Worm (Caenorhabditis elegans) whole organism, midembryonic: ENCODE data around the gene efn-2.

Experiments used
- cog-1 ChIP-seq: sonication (generic microtip); optimal IDR thresholded peaks from 2 replicates; lab custom pipeline; 2016; ENCODE audit warnings: missing genetic modification characterization, missing compliant biosample characterization
- flt-1 ChIP-seq: fragments of 200-800 bp; sonication (Bioruptor generic); IDR thresholded peaks from 2 replicates; pipeline ENCODE4 v1.3.6; 2022; ENCODE audit warnings: missing genetic modification characterization, missing compliant biosample characterization
- klf-2 ChIP-seq: fragments of 200-800 bp; sonication (Bioruptor generic); conservative IDR thresholded peaks from 2 replicates; pipeline ENCODE4 v1.3.6; 2022; ENCODE audit warnings: missing genetic modification reagents, missing genetic modification characterization, missing compliant biosample characterization
- med-1 ChIP-seq: sonication (generic microtip); optimal IDR thresholded peaks from 2 replicates; lab custom pipeline; 2017; ENCODE audit warnings: missing genetic modification characterization, mild to moderate bottlenecking, missing compliant biosample characterization, antibody characterized with exemption, missing genetic modification reagents; ENCODE audit not compliant: insufficient read depth
- ref-1 ChIP-seq: fragments of 200-800 bp; sonication (Bioruptor generic); conservative IDR thresholded peaks from 2 replicates; pipeline ENCODE4 v1.3.6; 2022; ENCODE audit warnings: missing genetic modification reagents, missing genetic modification characterization, missing compliant biosample characterization
- tab-1 ChIP-seq: fragments of 200-800 bp; sonication (Bioruptor generic); IDR thresholded peaks from 2 replicates; pipeline ENCODE4 v1.3.6; 2022; ENCODE audit warnings: missing genetic modification characterization, missing compliant biosample characterization
- ztf-23 ChIP-seq: fragments of 200-800 bp; sonication (Bioruptor generic); IDR thresholded peaks from 2 replicates; pipeline ENCODE4 v1.3.6; 2022; ENCODE audit warnings: missing genetic modification reagents, missing genetic modification characterization, missing compliant biosample characterization
- ztf-29 ChIP-seq: fragments of 200-800 bp; sonication (Bioruptor generic); IDR thresholded peaks from 2 replicates; pipeline ENCODE4 v1.3.6; 2022; ENCODE audit warnings: missing genetic modification reagents, missing genetic modification characterization, missing compliant biosample characterization

DNA sequence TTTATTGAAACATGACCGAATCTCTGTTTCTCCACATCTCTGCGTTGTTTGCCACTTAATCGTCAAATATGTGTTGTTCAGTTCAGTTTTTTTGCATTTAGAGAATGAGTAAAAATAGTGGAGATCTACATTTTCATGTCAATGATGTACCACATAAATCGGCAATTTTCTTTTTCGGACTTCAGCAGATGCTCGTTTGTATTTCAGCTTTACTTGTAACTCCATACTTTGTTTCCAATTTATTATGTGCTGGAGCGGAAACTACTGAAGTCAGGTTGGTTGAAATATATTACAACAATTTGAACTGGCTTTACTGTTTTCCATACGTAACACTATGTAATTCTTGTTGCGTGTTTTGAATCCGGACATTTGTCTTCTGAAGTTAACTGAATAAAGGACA, 45.5 kb upstream of the efn-2 start, which contains the start of gene T07G12.2:
- no peak for TF ChIP-seq ztf-23 (GFP tag; lab: Robert Waterston, UW)
- TF ChIP-seq flt-1, result no peak
- TF ChIP-seq ztf-29 (GFP tag; lab: Robert Waterston, UW), result no peak
- TF ChIP-seq ref-1 (GFP tag; lab: Robert Waterston, UW), result no peak
- no peak for TF ChIP-seq tab-1 (GFP tag; lab: Robert Waterston, UW)
- TF ChIP-seq cog-1, result no peak
- TF ChIP-seq med-1 (GFP tag; lab: Kevin White, UChicago), result no peak
- no peak for TF ChIP-seq klf-2
